Fruit fly (Drosophila melanogaster): ENCODE results near the gene CG32024.

- no peak for TF ChIP-seq fd3F (GFP tag; optimal IDR thresholded peaks at IDR 0.05)
- no peak for TF ChIP-seq ham (GFP tag; IDR thresholded peaks at IDR 0.05)
- no peak for TF ChIP-seq pros (GFP tag; optimal IDR thresholded peaks at IDR 0.05)
- TF ChIP-seq CG8924 (tag; optimal IDR thresholded peaks at IDR 0.05), result no peak
- no peak for TF ChIP-seq exex (tag; optimal IDR thresholded peaks at IDR 0.05)
Observed at dm6 chr3L:8765493-8765892, 41.9 kb upstream of the CG32024 start.

Measured in whole organism, embryonic.